Worm (Caenorhabditis elegans): ENCODE results near the gene mdf-1.

DNA sequence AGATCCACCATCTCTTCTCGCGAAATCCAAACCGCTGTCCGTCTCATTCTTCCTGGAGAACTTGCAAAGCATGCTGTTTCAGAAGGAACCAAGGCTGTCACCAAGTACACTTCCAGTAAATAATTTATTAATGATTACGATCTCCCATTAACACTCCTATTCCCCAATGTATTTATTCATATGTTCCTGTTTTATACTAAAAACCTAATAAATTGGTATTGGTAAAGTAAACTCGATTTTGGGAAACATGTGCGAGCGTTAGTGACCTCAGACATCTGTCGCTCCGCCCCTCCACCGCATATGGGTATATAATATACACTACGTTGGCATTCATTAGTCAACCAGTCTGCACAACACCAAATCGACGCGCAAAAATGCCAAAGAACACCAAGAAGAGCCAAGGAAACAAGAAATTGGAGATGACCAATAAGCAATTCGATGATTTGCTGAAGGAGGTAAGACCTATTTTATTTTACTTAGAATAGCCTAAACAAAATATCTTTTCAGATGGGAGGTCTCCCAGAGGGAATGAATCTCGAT, 2.1 kb upstream of the mdf-1 start, which contains the start of gene C50F4.6:
- TF ChIP-seq him-1 (tag; optimal IDR thresholded peaks at IDR 0.05) (no peak), dao-5 (tag; optimal IDR thresholded peaks at IDR 0.05) (no peak), W03F9.2 (tag; optimal IDR thresholded peaks at IDR 0.05) (no peak)
